Worm (Caenorhabditis elegans) whole organism, L2 larva: ENCODE results near the gene F40D4.12.

Experiments
- C34F6.9 ChIP-seq: fragments of 150-350 bp; optimal IDR thresholded peaks from 2 replicates; lab custom pipeline; 2014; ENCODE audit warnings: missing biosample characterization, missing genetic modification characterization
- F13H6.1 ChIP-seq: sonication (generic microtip); optimal IDR thresholded peaks from 2 replicates; lab custom pipeline; 2016; ENCODE audit warnings: missing genetic modification characterization, missing compliant biosample characterization
- R02D3.7 ChIP-seq: fragments of 150-350 bp; optimal IDR thresholded peaks from 2 replicates; lab custom pipeline; 2014; ENCODE audit warnings: missing biosample characterization, missing genetic modification characterization
- Y55F3AM.14 ChIP-seq: fragments of 200-800 bp; sonication (Bioruptor generic); optimal IDR thresholded peaks from 2 replicates; lab custom pipeline; 2018; ENCODE audit warnings: mild to moderate bottlenecking, missing genetic modification characterization, missing compliant biosample characterization
- ZK546.5 ChIP-seq: sonication (generic microtip); optimal IDR thresholded peaks from 2 replicates; lab custom pipeline; 2017; ENCODE audit warnings: missing biosample characterization, missing genetic modification characterization
- alr-1 ChIP-seq: fragments of 150-350 bp; optimal IDR thresholded peaks from 2 replicates; lab custom pipeline; 2014; ENCODE audit warnings: missing biosample characterization, missing genetic modification characterization
- aly-2 ChIP-seq: fragments of 150-350 bp; optimal IDR thresholded peaks from 2 replicates; lab custom pipeline; 2014; ENCODE audit warnings: missing biosample characterization, missing genetic modification characterization
- crh-2 ChIP-seq: sonication (generic microtip); optimal IDR thresholded peaks from 2 replicates; lab custom pipeline; 2017; ENCODE audit warnings: missing biosample characterization, missing genetic modification characterization
- dmd-4 ChIP-seq: sonication (generic microtip); optimal IDR thresholded peaks from 2 replicates; lab custom pipeline; 2017; ENCODE audit warnings: missing biosample characterization, missing genetic modification characterization
- egl-27 ChIP-seq: sonication (generic microtip); optimal IDR thresholded peaks from 3 replicates; lab custom pipeline; 2017; ENCODE audit warnings: missing biosample characterization, missing genetic modification reagents, missing genetic modification characterization
- elt-1 ChIP-seq: fragments of 150-350 bp; optimal IDR thresholded peaks from 2 replicates; lab custom pipeline; 2014; ENCODE audit warnings: missing biosample characterization, missing genetic modification characterization
- elt-3 ChIP-seq: sonication (generic microtip); optimal IDR thresholded peaks from 2 replicates; lab custom pipeline; 2017; ENCODE audit warnings: missing biosample characterization, missing genetic modification characterization
- fos-1 ChIP-seq: fragments of 150-350 bp; optimal IDR thresholded peaks from 2 replicates; lab custom pipeline; 2014; ENCODE audit warnings: missing biosample characterization, missing genetic modification characterization
- gmeb-1 ChIP-seq: fragments of 150-350 bp; optimal IDR thresholded peaks from 2 replicates; lab custom pipeline; 2014; ENCODE audit warnings: missing biosample characterization, missing genetic modification characterization
- lin-11 ChIP-seq: fragments of 150-350 bp; sonication (generic microtip); optimal IDR thresholded peaks from 2 replicates; lab custom pipeline; 2014; ENCODE audit warnings: missing biosample characterization, missing genetic modification characterization, inconsistent platforms, mixed read lengths
- lin-13 ChIP-seq: fragments of 150-350 bp; optimal IDR thresholded peaks from 2 replicates; lab custom pipeline; 2014; ENCODE audit warnings: missing biosample characterization, missing genetic modification reagents, missing genetic modification characterization
- lin-39 ChIP-seq: fragments of 150-350 bp; optimal IDR thresholded peaks from 2 replicates; lab custom pipeline; 2014; ENCODE audit warnings: missing biosample characterization, missing genetic modification reagents, missing genetic modification characterization
- lsy-2 ChIP-seq, 2 experiments: fragments of 150-350 bp in 1 of 2; sonication (generic microtip) in 1 of 2; optimal IDR thresholded peaks; 2 replicates each; lab custom pipeline; 2014 to 2017; ENCODE audit warnings: missing biosample characterization in 2 of 2, missing genetic modification characterization in 2 of 2
- mab-5 ChIP-seq: fragments of 150-350 bp; optimal IDR thresholded peaks from 2 replicates; lab custom pipeline; 2014; ENCODE audit warnings: missing biosample characterization, missing genetic modification characterization
- mdl-1 ChIP-seq, 2 experiments: fragments of 150-350 bp in 1 of 2; sonication (generic microtip) in 1 of 2; optimal IDR thresholded peaks; 2 replicates each; lab custom pipeline; 2017; ENCODE audit warnings: missing biosample characterization in 2 of 2, missing genetic modification characterization in 2 of 2
- nhr-10 ChIP-seq: sonication (generic microtip); optimal IDR thresholded peaks from 2 replicates; lab custom pipeline; 2017; ENCODE audit warnings: missing biosample characterization, missing genetic modification characterization
- nhr-11 ChIP-seq: fragments of 150-350 bp; optimal IDR thresholded peaks from 2 replicates; lab custom pipeline; 2014; ENCODE audit warnings: missing biosample characterization, missing genetic modification characterization
- nhr-12 ChIP-seq: fragments of 150-350 bp; optimal IDR thresholded peaks from 2 replicates; lab custom pipeline; 2014; ENCODE audit warnings: missing biosample characterization, missing genetic modification characterization
- nhr-129 ChIP-seq: fragments of 150-350 bp; optimal IDR thresholded peaks from 2 replicates; lab custom pipeline; 2014; ENCODE audit warnings: missing biosample characterization, missing genetic modification characterization
- nhr-21 ChIP-seq: fragments of 150-350 bp; optimal IDR thresholded peaks from 2 replicates; lab custom pipeline; 2014; ENCODE audit warnings: missing biosample characterization, missing genetic modification characterization
- nhr-237 ChIP-seq: fragments of 150-350 bp; optimal IDR thresholded peaks from 2 replicates; lab custom pipeline; 2014; ENCODE audit warnings: missing biosample characterization, missing genetic modification characterization
- nhr-25 ChIP-seq: fragments of 150-350 bp; sonication (generic microtip); optimal IDR thresholded peaks from 3 replicates; lab custom pipeline; 2014; ENCODE audit warnings: missing biosample characterization, missing genetic modification characterization
- nhr-77 ChIP-seq: fragments of 150-350 bp; optimal IDR thresholded peaks from 2 replicates; lab custom pipeline; 2014; ENCODE audit warnings: missing biosample characterization, missing genetic modification characterization
- peb-1 ChIP-seq: fragments of 150-350 bp; optimal IDR thresholded peaks from 2 replicates; lab custom pipeline; 2014; ENCODE audit warnings: missing biosample characterization, missing genetic modification characterization
- sem-4 ChIP-seq: fragments of 150-350 bp; optimal IDR thresholded peaks from 2 replicates; lab custom pipeline; 2014; ENCODE audit warnings: missing biosample characterization, missing genetic modification reagents, missing genetic modification characterization
- sma-3 ChIP-seq: sonication (generic microtip); optimal IDR thresholded peaks from 2 replicates; lab custom pipeline; 2016; ENCODE audit warnings: missing genetic modification reagents, missing genetic modification characterization, missing compliant biosample characterization
- sma-9 ChIP-seq, 2 experiments: fragments of 150-350 bp in 1 of 2; sonication (generic microtip) in 1 of 2; optimal IDR thresholded peaks; 2 replicates each; lab custom pipeline; 2014 to 2016; ENCODE audit warnings: missing genetic modification characterization in 2 of 2, mild to moderate bottlenecking in 1 of 2, missing biosample characterization in 1 of 2, missing compliant biosample characterization in 1 of 2, missing genetic modification reagents in 1 of 2, moderate library complexity in 1 of 2
- snpc-4 ChIP-seq: fragments of 150-350 bp; optimal IDR thresholded peaks from 2 replicates; lab custom pipeline; 2014; ENCODE audit warnings: missing biosample characterization, missing genetic modification characterization
- unc-39 ChIP-seq: fragments of 150-350 bp; optimal IDR thresholded peaks from 2 replicates; lab custom pipeline; 2014; ENCODE audit warnings: missing biosample characterization, missing genetic modification characterization
- unc-55 ChIP-seq: fragments of 150-350 bp; sonication (generic microtip); optimal IDR thresholded peaks from 3 replicates; lab custom pipeline; 2014; ENCODE audit warnings: missing biosample characterization, missing genetic modification reagents, missing genetic modification characterization
- unc-62 ChIP-seq: fragments of 150-350 bp; optimal IDR thresholded peaks from 2 replicates; lab custom pipeline; 2014; ENCODE audit warnings: missing biosample characterization, missing genetic modification reagents, missing genetic modification characterization
- ztf-11 ChIP-seq: sonication (generic microtip); optimal IDR thresholded peaks from 2 replicates; lab custom pipeline; 2017; ENCODE audit warnings: missing biosample characterization, missing genetic modification characterization

The F40D4.12 gene

ce11 chrV:17165409-17165808 lies 5.7 kb downstream of the F40D4.12 start, which contains the start of gene srh-102:
TSS of gene srh-102 (minus strand) at chrV:17165509.
- no peak for TF ChIP-seq unc-39 (tag; lab: Kevin White, UChicago)
- TF ChIP-seq gmeb-1 (tag; lab: Kevin White, UChicago), result no peak
- no peak for TF ChIP-seq unc-62 (GFP tag; lab: Kevin White, UChicago)
- TF ChIP-seq alr-1 (tag; lab: Kevin White, UChicago), result no peak
- no peak for TF ChIP-seq nhr-10 (tag; lab: Kevin White, UChicago)
- TF ChIP-seq nhr-129 (tag; lab: Kevin White, UChicago), result no peak
- no peak for TF ChIP-seq elt-3
- TF ChIP-seq crh-2 (tag; lab: Kevin White, UChicago), result no peak
- TF ChIP-seq Y55F3AM.14, result no peak
- no peak for TF ChIP-seq dmd-4
- TF ChIP-seq nhr-25 (tag; lab: Kevin White, UChicago), result no peak
- TF ChIP-seq ztf-11, result no peak
- TF ChIP-seq mab-5, result no peak
- TF ChIP-seq R02D3.7 (tag; lab: Kevin White, UChicago), result no peak
- TF ChIP-seq ZK546.5 (tag; lab: Kevin White, UChicago), result no peak
- TF ChIP-seq peb-1 (tag; lab: Kevin White, UChicago), result no peak
- TF ChIP-seq egl-27 (tag; lab: Kevin White, UChicago), result no peak
- TF ChIP-seq snpc-4 (tag; lab: Kevin White, UChicago), result no peak

ce11 chrV:17167457-17167856 lies 7.8 kb downstream of the F40D4.12 start, which contains the start of gene srz-66:
TSS of gene srz-66 (minus strand) at chrV:17167557.
- TF ChIP-seq unc-55 (GFP tag; lab: Kevin White, UChicago) (no peak), mdl-1 (tag; optimal IDR thresholded peaks at IDR 0.05; lab: Kevin White, UChicago) (no peak), peb-1 (tag; lab: Kevin White, UChicago) (no peak), lin-39 (tag; lab: Kevin White, UChicago) (no peak), aly-2 (no peak), dmd-4 (no peak), unc-39 (tag; lab: Kevin White, UChicago) (no peak), F13H6.1 (tag; lab: Kevin White, UChicago) (no peak), nhr-77 (tag; lab: Kevin White, UChicago) (no peak), gmeb-1 (tag; lab: Kevin White, UChicago) (no peak)

ce11 chrV:17170822-17171221 lies 11.1 kb downstream of the F40D4.12 start, which contains the start of gene srw-51:
TSS of gene srw-51 (minus strand) at chrV:17170922.
- TF ChIP-seq elt-3 (no peak), sem-4 (tag; lab: Kevin White, UChicago) (no peak), alr-1 (tag; lab: Kevin White, UChicago) (no peak), sma-9 (GFP tag; optimal IDR thresholded peaks at IDR 0.05; lab: Kevin White, UChicago) (no peak), sma-9 (tag; optimal IDR thresholded peaks at IDR 0.05; lab: Kevin White, UChicago) (no peak), nhr-12 (no peak), lsy-2 (tag; optimal IDR thresholded peaks at IDR 0.05; lab: Kevin White, UChicago) (no peak), nhr-21 (tag; lab: Kevin White, UChicago) (no peak), ztf-11 (no peak), C34F6.9 (tag; lab: Kevin White, UChicago) (no peak), lin-11 (tag; lab: Kevin White, UChicago) (no peak), unc-39 (tag; lab: Kevin White, UChicago) (no peak)

ce11 chrV:17171551-17171950 lies 11.9 kb downstream of the F40D4.12 start, which contains the start of gene srbc-26:
TSS of gene srbc-26 (plus strand) at chrV:17171851.
- TF ChIP-seq sma-9 (GFP tag; optimal IDR thresholded peaks at IDR 0.05; lab: Kevin White, UChicago) (no peak), sma-9 (tag; optimal IDR thresholded peaks at IDR 0.05; lab: Kevin White, UChicago) (no peak), lin-11 (tag; lab: Kevin White, UChicago) (no peak), nhr-25 (tag; lab: Kevin White, UChicago) (no peak), nhr-11 (tag; lab: Kevin White, UChicago) (no peak), nhr-77 (tag; lab: Kevin White, UChicago) (no peak), nhr-21 (tag; lab: Kevin White, UChicago) (no peak), ztf-11 (no peak)

ce11 chrV:17173738-17174137 lies 14.1 kb downstream of the F40D4.12 start, which contains the start of gene srbc-25:
TSS of gene srbc-25 (plus strand) at chrV:17174038.
- TF ChIP-seq sma-3 (GFP tag; lab: Kevin White, UChicago), result no peak
- no peak for TF ChIP-seq lin-13 (GFP tag; lab: Kevin White, UChicago)
- TF ChIP-seq C34F6.9 (tag; lab: Kevin White, UChicago), result no peak
- TF ChIP-seq nhr-25 (tag; lab: Kevin White, UChicago), result no peak
- TF ChIP-seq elt-1 (tag; lab: Kevin White, UChicago), result no peak
- TF ChIP-seq nhr-10 (tag; lab: Kevin White, UChicago), result no peak
- no peak for TF ChIP-seq nhr-129 (tag; lab: Kevin White, UChicago)
- TF ChIP-seq unc-55 (GFP tag; lab: Kevin White, UChicago), result no peak
- TF ChIP-seq lin-11 (tag; lab: Kevin White, UChicago), result no peak
- no peak for TF ChIP-seq unc-39 (tag; lab: Kevin White, UChicago)
- no peak for TF ChIP-seq gmeb-1 (tag; lab: Kevin White, UChicago)
- TF ChIP-seq fos-1 (tag; lab: Kevin White, UChicago), result no peak
- no peak for TF ChIP-seq nhr-237
- no peak for TF ChIP-seq unc-62 (GFP tag; lab: Kevin White, UChicago)
- TF ChIP-seq ztf-11, result no peak
- TF ChIP-seq sma-9 (GFP tag; optimal IDR thresholded peaks at IDR 0.05; lab: Kevin White, UChicago), result no peak
- TF ChIP-seq sma-9 (tag; optimal IDR thresholded peaks at IDR 0.05; lab: Kevin White, UChicago), result no peak
- no peak for TF ChIP-seq aly-2
- TF ChIP-seq mab-5, result no peak
- TF ChIP-seq dmd-4, result no peak
- TF ChIP-seq, all 48 proteins: peak for 0
